Fruit fly (Drosophila melanogaster): ENCODE measurements around the gene CG4194.

DNA sequence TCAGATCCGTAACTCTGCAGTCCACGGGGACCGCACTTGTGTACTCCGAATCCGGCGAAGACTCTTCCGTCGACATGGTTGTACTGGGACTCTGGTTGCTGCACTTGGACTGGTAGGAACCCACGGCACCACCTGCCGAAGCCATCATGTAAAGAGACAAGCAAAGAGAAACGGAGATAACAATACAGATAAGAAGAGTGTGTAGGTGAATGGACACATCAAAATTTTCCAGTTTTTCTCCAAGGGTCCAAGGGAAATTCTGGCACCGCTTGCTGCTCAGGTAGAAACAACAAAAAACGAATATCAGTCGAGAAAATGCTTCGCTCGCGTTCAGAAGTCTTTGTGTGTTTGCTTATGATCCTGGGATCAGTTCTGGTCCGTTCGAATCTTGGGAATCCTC is at the start of gene CG4194:
- TF ChIP-seq ey (GFP tag; optimal IDR thresholded peaks at IDR 0.05), result no peak
- TF ChIP-seq CG9705 (GFP tag; optimal IDR thresholded peaks at IDR 0.05), result no peak
- TF ChIP-seq woc (GFP tag; optimal IDR thresholded peaks at IDR 0.05), result no peak
- TF ChIP-seq GATAd (GFP tag; optimal IDR thresholded peaks at IDR 0.05), result no peak
- TF ChIP-seq lola (GFP tag; optimal IDR thresholded peaks at IDR 0.05), result no peak
- no peak for TF ChIP-seq rgr (GFP tag; optimal IDR thresholded peaks at IDR 0.05)
- no peak for TF ChIP-seq usp (GFP tag; optimal IDR thresholded peaks at IDR 0.05)
- no peak for TF ChIP-seq psq (GFP tag; optimal IDR thresholded peaks at IDR 0.05)
- TF ChIP-seq dl (GFP tag; optimal IDR thresholded peaks at IDR 0.05; ENCODE audit: insufficient read depth in 1 of 2, partially characterized antibody in 2 of 2), result no peak
- no peak for TF ChIP-seq foxo (GFP tag; optimal IDR thresholded peaks at IDR 0.05)
- no peak for TF ChIP-seq pan (optimal IDR thresholded peaks at IDR 0.05)
- no peak for TF ChIP-seq h (GFP tag; optimal IDR thresholded peaks at IDR 0.05)
- TF ChIP-seq CG32264 (GFP tag; optimal IDR thresholded peaks at IDR 0.05), result no peak
- TF ChIP-seq CrebA (GFP tag; optimal IDR thresholded peaks at IDR 0.05; ENCODE audit: borderline replicate concordance), result no peak

Measured in whole organism, wandering third instar larva.